Worm (Caenorhabditis elegans): ENCODE measurements around the gene hrpa-1.
"Not testable (repeated sequence)": the region's sequence is repeated elsewhere in the genome, so short reads cannot be mapped to it uniquely, and the experiment has no call there.

DNA sequence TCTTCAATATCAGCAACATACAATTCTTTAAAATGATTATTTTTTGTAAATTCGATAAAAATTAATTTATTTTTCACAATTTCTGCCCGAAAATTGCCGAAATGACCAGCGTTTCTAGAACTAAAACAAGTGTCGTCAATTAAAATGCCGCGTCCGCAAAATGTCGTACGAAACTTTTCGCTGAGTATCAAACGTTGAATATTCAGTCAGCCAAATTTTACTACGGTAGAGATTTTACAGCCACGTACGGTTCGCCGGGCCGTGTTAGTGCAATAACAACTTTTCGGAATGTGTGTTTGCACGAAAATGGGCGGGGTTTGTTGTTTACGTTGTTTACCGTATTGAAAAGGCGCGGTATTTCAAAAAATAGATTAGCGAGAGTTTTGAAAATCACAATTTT lies 25.4 kb downstream of the hrpa-1 start:
- not testable (repeated sequence) for TF ChIP-seq tab-1 (GFP tag; IDR thresholded peaks at IDR 0.05); flt-1 (GFP tag; IDR thresholded peaks at IDR 0.05); klf-2 (GFP tag; conservative IDR thresholded peaks at IDR 0.05); T22C8.4 (GFP tag; IDR thresholded peaks at IDR 0.05); ref-1 (GFP tag; conservative IDR thresholded peaks at IDR 0.05); ztf-29 (GFP tag; IDR thresholded peaks at IDR 0.05); cog-1 (tag; optimal IDR thresholded peaks at IDR 0.05); med-1 (GFP tag; optimal IDR thresholded peaks at IDR 0.05; ENCODE audit: insufficient read depth)
- TF ChIP-seq ztf-23 (GFP tag; IDR thresholded peaks at IDR 0.05), result 0 out of 2 replicates have a peak, but pooled peaks have one; percentile 34
